Fruit fly (Drosophila melanogaster) whole organism, embryonic: ENCODE results near the gene Gcna.

Experiments used
- Abd-B ChIP-seq: fragments of 200-800 bp; sonication (Bioruptor generic); optimal IDR thresholded peaks from 2 replicates; lab custom pipeline; 2018; ENCODE audit warnings: missing biosample characterization, mild to moderate bottlenecking, missing genetic modification characterization, moderate library complexity
- Ada2b ChIP-seq: fragments of 200-800 bp; sonication (Bioruptor generic); IDR thresholded peaks from 2 replicates; pipeline ENCODE4 v1.3.6; 2022; ENCODE audit warnings: missing biosample characterization, missing genetic modification characterization
- B-H1 ChIP-seq: fragments of 200-800 bp; sonication (Bioruptor generic); IDR thresholded peaks from 3 replicates; pipeline ENCODE4 v1.3.6; 2022; ENCODE audit warnings: missing biosample characterization, missing genetic modification characterization
- Blimp-1 ChIP-seq: fragments of 200-800 bp; sonication (Bioruptor generic); optimal IDR thresholded peaks from 3 replicates; lab custom pipeline; 2018; ENCODE audit warnings: missing biosample characterization, missing genetic modification characterization, mild to moderate bottlenecking, moderate library complexity, missing genetic modification reagents
- BtbVII ChIP-seq: fragments of 200-800 bp; sonication (Bioruptor generic); optimal IDR thresholded peaks from 3 replicates; lab custom pipeline; 2017; ENCODE audit warnings: missing biosample characterization, mild to moderate bottlenecking, missing genetic modification characterization
- CG10366 ChIP-seq: fragments of 200-800 bp; sonication (Bioruptor generic); IDR thresholded peaks from 2 replicates; pipeline ENCODE4 v1.3.6; 2022; ENCODE audit warnings: missing biosample characterization, missing genetic modification characterization
- CG10543 ChIP-seq: fragments of 200-800 bp; sonication (Bioruptor generic); optimal IDR thresholded peaks from 3 replicates; lab custom pipeline; 2017; ENCODE audit warnings: missing biosample characterization, mild to moderate bottlenecking, missing genetic modification characterization, moderate library complexity
- CG13894 ChIP-seq: fragments of 200-800 bp; sonication (Bioruptor generic); optimal IDR thresholded peaks from 3 replicates; lab custom pipeline; 2018; ENCODE audit warnings: missing biosample characterization, mild to moderate bottlenecking, missing genetic modification characterization, moderate library complexity
- CG14860 ChIP-seq: fragments of 200-800 bp; sonication (Bioruptor generic); IDR thresholded peaks from 3 replicates; pipeline ENCODE4 v1.3.6; 2022; ENCODE audit warnings: missing biosample characterization, missing genetic modification characterization; ENCODE audit not compliant: partially characterized antibody
- CG15269 ChIP-seq: fragments of 200-800 bp; sonication (Bioruptor generic); optimal IDR thresholded peaks from 2 replicates; lab custom pipeline; 2018; ENCODE audit warnings: missing biosample characterization, mild to moderate bottlenecking, missing genetic modification characterization, moderate library complexity
- CG1529 ChIP-seq: fragments of 200-800 bp; sonication (Bioruptor generic); optimal IDR thresholded peaks from 3 replicates; lab custom pipeline; 2018; ENCODE audit warnings: missing biosample characterization, missing genetic modification characterization
- CG15514 ChIP-seq: fragments of 200-800 bp; sonication (Bioruptor generic); optimal IDR thresholded peaks from 3 replicates; lab custom pipeline; 2017; ENCODE audit warnings: missing biosample characterization, missing genetic modification characterization, mild to moderate bottlenecking, moderate library complexity, missing genetic modification reagents
- CG15601 ChIP-seq: fragments of 200-800 bp; sonication (Bioruptor generic); optimal IDR thresholded peaks from 3 replicates; lab custom pipeline; 2019; ENCODE audit warnings: missing biosample characterization, mild to moderate bottlenecking, missing genetic modification characterization, moderate library complexity
- CG17186 ChIP-seq: fragments of 200-800 bp; sonication (Bioruptor generic); optimal IDR thresholded peaks from 3 replicates; lab custom pipeline; 2017; ENCODE audit warnings: missing biosample characterization, missing genetic modification reagents, missing genetic modification characterization
- CG1792 ChIP-seq: fragments of 200-800 bp; sonication (Bioruptor generic); optimal IDR thresholded peaks from 2 replicates; lab custom pipeline; 2016; ENCODE audit warnings: missing biosample characterization, missing genetic modification characterization
- CG2889 ChIP-seq: fragments of 200-800 bp; sonication (Bioruptor generic); IDR thresholded peaks from 3 replicates; pipeline ENCODE4 v1.3.6; 2022; ENCODE audit warnings: missing biosample characterization, missing genetic modification characterization
- CG34422 ChIP-seq: fragments of 200-800 bp; sonication (Bioruptor generic); IDR thresholded peaks from 3 replicates; pipeline ENCODE4 v1.3.6; 2022; ENCODE audit warnings: missing biosample characterization, missing genetic modification characterization
- CG42726 ChIP-seq: fragments of 200-800 bp; sonication (Bioruptor generic); IDR thresholded peaks from 2 replicates; pipeline ENCODE4 v1.3.6; 2022; ENCODE audit warnings: missing biosample characterization, missing genetic modification characterization; ENCODE audit not compliant: partially characterized antibody
- CG4404 ChIP-seq: fragments of 200-800 bp; sonication (Bioruptor generic); IDR thresholded peaks from 2 replicates; pipeline ENCODE4 v1.3.6; 2022; ENCODE audit warnings: missing biosample characterization, missing genetic modification characterization
- CG7556 ChIP-seq: fragments of 200-800 bp; sonication (Bioruptor generic); optimal IDR thresholded peaks from 2 replicates; lab custom pipeline; 2017; ENCODE audit warnings: missing biosample characterization, mild to moderate bottlenecking, missing genetic modification characterization
- CG9932 ChIP-seq: fragments of 200-800 bp; sonication (Bioruptor generic); IDR thresholded peaks from 2 replicates; pipeline ENCODE4 v1.3.6; 2022; ENCODE audit warnings: missing biosample characterization, missing genetic modification characterization
- Dref ChIP-seq: fragments of 200-800 bp; sonication (Bioruptor generic); IDR thresholded peaks from 2 replicates; pipeline ENCODE4 v1.3.6; 2022; ENCODE audit warnings: missing biosample characterization, missing genetic modification characterization
- Elba2 ChIP-seq: fragments of 200-800 bp; sonication (Bioruptor generic); optimal IDR thresholded peaks from 3 replicates; lab custom pipeline; 2016; ENCODE audit warnings: missing biosample characterization, missing genetic modification characterization
- HLH4C ChIP-seq: fragments of 200-800 bp; sonication (Bioruptor generic); IDR thresholded peaks from 3 replicates; pipeline ENCODE4 v1.3.6; 2022; ENCODE audit warnings: missing biosample characterization, missing genetic modification characterization; ENCODE audit not compliant: partially characterized antibody
- Lhr ChIP-seq: fragments of 200-800 bp; sonication (Bioruptor generic); optimal IDR thresholded peaks from 3 replicates; lab custom pipeline; 2017; ENCODE audit warnings: mild to moderate bottlenecking, missing biosample characterization, missing genetic modification reagents, missing genetic modification characterization
- Optix ChIP-seq: fragments of 200-800 bp; sonication (Bioruptor generic); IDR thresholded peaks from 3 replicates; pipeline ENCODE4 v1.3.6; 2022; ENCODE audit warnings: missing biosample characterization, missing genetic modification characterization
- Rx ChIP-seq: fragments of 200-800 bp; sonication (Bioruptor generic); IDR thresholded peaks from 2 replicates; pipeline ENCODE4 v1.3.6; 2022; ENCODE audit warnings: missing biosample characterization, missing genetic modification characterization
- Sry-δ ChIP-seq: fragments of 200-800 bp; sonication (Bioruptor generic); optimal IDR thresholded peaks from 2 replicates; lab custom pipeline; 2016; ENCODE audit warnings: missing biosample characterization, missing genetic modification characterization
- Usf ChIP-seq: fragments of 200-800 bp; sonication (Bioruptor generic); optimal IDR thresholded peaks from 2 replicates; lab custom pipeline; 2017; ENCODE audit warnings: missing genotype, missing biosample characterization, missing genetic modification characterization
- YL-1 ChIP-seq: fragments of 200-800 bp; sonication (Bioruptor generic); optimal IDR thresholded peaks from 3 replicates; lab custom pipeline; 2017; ENCODE audit warnings: missing biosample characterization, mild to moderate bottlenecking, missing genetic modification characterization
- amos ChIP-seq: fragments of 200-800 bp; sonication (Bioruptor generic); IDR thresholded peaks from 2 replicates; pipeline ENCODE4 v1.3.6; 2022; ENCODE audit warnings: missing biosample characterization, missing genetic modification characterization; ENCODE audit not compliant: partially characterized antibody
- ase ChIP-seq: fragments of 200-800 bp; sonication (Bioruptor generic); IDR thresholded peaks from 3 replicates; pipeline ENCODE4 v1.3.6; 2022; ENCODE audit warnings: missing biosample characterization, missing genetic modification characterization
- br ChIP-seq: fragments of >200 bp; optimal IDR thresholded peaks from 2 replicates; lab custom pipeline; 2017
- btn ChIP-seq: fragments of 200-800 bp; sonication (Bioruptor generic); optimal IDR thresholded peaks from 2 replicates; lab custom pipeline; 2016; ENCODE audit warnings: missing biosample characterization, missing genetic modification characterization
- cas ChIP-seq: fragments of 200-800 bp; sonication (Bioruptor generic); IDR thresholded peaks from 2 replicates; pipeline ENCODE4 v1.3.6; 2022; ENCODE audit warnings: missing biosample characterization, missing genetic modification characterization
- chif ChIP-seq, 2 experiments: fragments of 200-800 bp; sonication (Bioruptor generic); optimal IDR thresholded peaks; 3 replicates each; lab custom pipeline; 2016; ENCODE audit warnings: missing biosample characterization in 2 of 2, missing genetic modification characterization in 2 of 2
- dati ChIP-seq: fragments of 200-800 bp; sonication (Bioruptor generic); IDR thresholded peaks from 2 replicates; pipeline ENCODE4 v1.3.6; 2022; ENCODE audit warnings: missing biosample characterization, missing genetic modification characterization
- dpn ChIP-seq, 2 experiments: fragments of 200-800 bp; sonication (Bioruptor generic); optimal IDR thresholded peaks; 3 replicates each; lab custom pipeline; 2016; ENCODE audit warnings: missing biosample characterization in 2 of 2, missing genetic modification characterization in 2 of 2
- exex ChIP-seq: fragments of 200-800 bp; sonication (Bioruptor generic); optimal IDR thresholded peaks from 4 replicates; lab custom pipeline; 2018; ENCODE audit warnings: missing biosample characterization, mild to moderate bottlenecking, missing genetic modification characterization, moderate library complexity
- gro ChIP-seq: fragments of 200-800 bp; sonication (Bioruptor generic); optimal IDR thresholded peaks from 2 replicates; lab custom pipeline; 2016; ENCODE audit warnings: missing biosample characterization, missing genetic modification characterization
- gt ChIP-seq: fragments of 200-800 bp; sonication (Bioruptor generic); IDR thresholded peaks from 2 replicates; pipeline ENCODE4 v1.3.6; 2022; ENCODE audit warnings: missing biosample characterization, missing genetic modification characterization
- ind ChIP-seq: fragments of 200-800 bp; sonication (Bioruptor generic); optimal IDR thresholded peaks from 3 replicates; lab custom pipeline; 2016; ENCODE audit warnings: missing biosample characterization, missing genetic modification characterization
- jumu ChIP-seq: fragments of 200-800 bp; sonication (Bioruptor generic); optimal IDR thresholded peaks from 3 replicates; lab custom pipeline; 2016; ENCODE audit warnings: missing biosample characterization, missing genetic modification characterization
- lab ChIP-seq: fragments of 200-800 bp; sonication (Bioruptor generic); optimal IDR thresholded peaks from 3 replicates; lab custom pipeline; 2017; ENCODE audit warnings: missing biosample characterization, missing genetic modification characterization, mild to moderate bottlenecking, moderate library complexity, missing genetic modification reagents
- pnt ChIP-seq: fragments of 200-800 bp; sonication (Bioruptor generic); optimal IDR thresholded peaks from 3 replicates; lab custom pipeline; 2016; ENCODE audit warnings: missing biosample characterization, missing genetic modification characterization
- salm ChIP-seq: fragments of 200-800 bp; sonication (Bioruptor generic); optimal IDR thresholded peaks from 2 replicates; lab custom pipeline; 2018; ENCODE audit warnings: missing biosample characterization, mild to moderate bottlenecking, missing genetic modification characterization
- sens-2 ChIP-seq: fragments of 200-800 bp; sonication (Bioruptor generic); IDR thresholded peaks from 2 replicates; pipeline ENCODE4 v1.3.6; 2022; ENCODE audit warnings: missing biosample characterization, missing genetic modification characterization
- tna ChIP-seq: fragments of 200-800 bp; sonication (Bioruptor generic); IDR thresholded peaks from 2 replicates; pipeline ENCODE4 v1.3.6; 2022; ENCODE audit warnings: missing biosample characterization, missing genetic modification characterization; ENCODE audit not compliant: partially characterized antibody
- tx ChIP-seq: fragments of 200-800 bp; sonication (Bioruptor generic); optimal IDR thresholded peaks from 2 replicates; lab custom pipeline; 2016; ENCODE audit warnings: missing biosample characterization, missing genetic modification characterization
- wor ChIP-seq: fragments of 200-800 bp; sonication (Bioruptor generic); IDR thresholded peaks from 2 replicates; pipeline ENCODE4 v1.3.6; 2022; ENCODE audit warnings: missing biosample characterization, missing genetic modification characterization

Gene Gcna

DNA sequence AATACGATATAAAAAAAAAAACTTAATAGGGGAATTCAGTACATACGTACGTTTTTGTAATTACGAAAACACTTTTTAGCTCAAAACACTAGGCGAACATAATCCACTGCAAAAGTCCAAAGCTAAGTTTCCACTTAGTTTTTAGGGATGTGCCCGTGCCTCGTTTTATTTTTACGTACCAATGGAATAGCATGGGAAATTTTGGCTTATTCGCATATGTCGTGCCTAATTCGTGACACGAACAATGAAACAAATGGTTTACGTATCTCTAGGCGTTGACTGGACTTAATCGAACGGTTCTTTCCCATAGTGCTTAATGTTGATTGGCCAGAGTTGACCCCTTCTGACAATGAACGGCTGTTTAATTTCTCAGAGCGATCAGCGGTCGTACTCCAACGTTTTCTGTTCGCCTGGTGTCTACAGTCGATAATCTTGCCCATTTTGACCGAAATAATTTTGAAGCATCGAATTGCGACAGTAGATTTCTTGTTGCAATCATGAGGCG is 14.0 kb upstream of the Gcna start, which contains the start of gene CG14818 (continued):
- TF ChIP-seq CG15514 (GFP tag; lab: Kevin White, UChicago) (peak; percentile 55), chif (GFP tag; optimal IDR thresholded peaks at IDR 0.05; lab: Kevin White, UChicago) (peak; percentile 30 to 56), exex (tag; lab: Kevin White, UChicago) (no peak), sens-2 (GFP tag; lab: Robert Waterston, UW) (peak; percentile 40; the same call in 1 of the 2 replicates), amos (GFP tag; lab: Robert Waterston, UW) (peak; percentile 78), CG13894 (tag; lab: Kevin White, UChicago) (peak; percentile 63), cas (GFP tag; lab: Robert Waterston, UW) (peak; percentile 51; the same call in 1 of the 2 replicates), CG2889 (no peak), jumu (peak; percentile 54), CG10366 (peak; percentile 46), btn (GFP tag; lab: Kevin White, UChicago) (no peak), CG10543 (GFP tag; lab: Kevin White, UChicago) (peak; percentile 72), dpn (GFP tag; optimal IDR thresholded peaks at IDR 0.05; lab: Kevin White, UChicago) (peak; percentile 59 to 61), CG7556 (peak; percentile 15), wor (no peak), YL-1 (GFP tag; lab: Kevin White, UChicago) (peak; percentile 44), Elba2 (GFP tag; lab: Kevin White, UChicago) (no peak), CG34422 (peak; percentile 48; the same call in 1 of the 3 replicates), br (lab: Kevin White, UChicago) (no peak), Optix (GFP tag; lab: Robert Waterston, UW) (peak; percentile 54; the same call in 2 of the 3 replicates), pnt (GFP tag; lab: Kevin White, UChicago) (peak; percentile 56), CG1529 (no peak), B-H1 (peak; percentile 28; the same call in 1 of the 3 replicates), CG14860 (GFP tag; lab: Robert Waterston, UW) (peak; percentile 82), Sry-δ (peak; percentile 88), Dref (GFP tag; lab: Robert Waterston, UW) (no peak), tna (GFP tag; lab: Robert Waterston, UW) (peak; percentile 53; the same call in 1 of the 2 replicates), Abd-B (GFP tag; lab: Kevin White, UChicago) (peak; percentile 79), CG17186 (GFP tag; lab: Kevin White, UChicago) (no peak), CG15601 (tag; lab: Kevin White, UChicago) (peak; percentile 15), ind (peak; percentile 62), BtbVII (GFP tag; lab: Kevin White, UChicago) (peak; percentile 25), salm (tag; lab: Kevin White, UChicago) (no peak), gro (GFP tag; lab: Kevin White, UChicago) (peak; percentile 42), Rx (GFP tag; lab: Robert Waterston, UW) (peak; percentile 38), tx (GFP tag; lab: Kevin White, UChicago) (peak; percentile 24), CG1792 (GFP tag; lab: Kevin White, UChicago) (peak; percentile 27), lab (GFP tag; lab: Kevin White, UChicago) (peak; percentile 71), CG15269 (tag; lab: Kevin White, UChicago) (peak; percentile 67), ase (GFP tag; lab: Robert Waterston, UW) (0 out of 3 replicates have a peak, but pooled peaks have one; percentile 25), CG42726 (GFP tag; lab: Robert Waterston, UW) (no peak; the same call in 1 of the 2 replicates), dati (GFP tag; lab: Robert Waterston, UW) (no peak), Usf (GFP tag; lab: Kevin White, UChicago) (peak; percentile 9), Blimp-1 (GFP tag; lab: Kevin White, UChicago) (no peak), Lhr (GFP tag; lab: Kevin White, UChicago) (peak; percentile 56), CG9932 (GFP tag; lab: Robert Waterston, UW) (peak; percentile 78), HLH4C (GFP tag; lab: Robert Waterston, UW) (peak; percentile 80), Ada2b (peak; percentile 60), CG4404 (peak; percentile 69), gt (GFP tag; lab: Robert Waterston, UW) (no peak)
